Worm (Caenorhabditis elegans) whole organism, late embryonic: ENCODE data around the gene clec-6.
A peak's percentile ranks its signal among the peaks of the same experiment; 100 is the strongest.

ENCODE experiments used
- K02D7.2 ChIP-seq: sonication (generic microtip); optimal IDR thresholded peaks from 2 replicates; lab custom pipeline; 2017; ENCODE audit warnings: mild to moderate bottlenecking, missing genetic modification characterization, missing compliant biosample characterization
- K09A11.1 ChIP-seq: sonication (generic microtip); optimal IDR thresholded peaks from 2 replicates; lab custom pipeline; 2017; ENCODE audit warnings: antibody characterized with exemption, mild to moderate bottlenecking, missing genetic modification characterization, missing compliant biosample characterization; ENCODE audit not compliant: insufficient read depth
- T23F11.4 ChIP-seq: fragments of 200-800 bp; sonication (Bioruptor generic); optimal IDR thresholded peaks from 2 replicates; lab custom pipeline; 2018; ENCODE audit warnings: mild to moderate bottlenecking, missing genetic modification characterization, missing compliant biosample characterization
- Y22D7AL.16 ChIP-seq: sonication (generic microtip); optimal IDR thresholded peaks from 2 replicates; lab custom pipeline; 2016; ENCODE audit warnings: missing genetic modification characterization, missing compliant biosample characterization
- ama-1 ChIP-seq: fragments of 150-350 bp; optimal IDR thresholded peaks from 2 replicates; lab custom pipeline; 2014
- ceh-14 ChIP-seq: sonication (generic microtip); optimal IDR thresholded peaks from 2 replicates; lab custom pipeline; 2016; ENCODE audit warnings: missing genotype, missing genetic modification characterization, missing compliant biosample characterization
- ceh-18 ChIP-seq: sonication (generic microtip); optimal IDR thresholded peaks from 2 replicates; lab custom pipeline; 2016; ENCODE audit warnings: missing genetic modification characterization, missing compliant biosample characterization
- ceh-2 ChIP-seq: sonication (generic microtip); optimal IDR thresholded peaks from 2 replicates; lab custom pipeline; 2016; ENCODE audit warnings: missing genotype, missing genetic modification characterization, missing compliant biosample characterization
- ceh-22 ChIP-seq: sonication (generic microtip); optimal IDR thresholded peaks from 2 replicates; lab custom pipeline; 2017; ENCODE audit warnings: missing biosample characterization, missing genetic modification characterization
- ceh-24 ChIP-seq: sonication (generic microtip); optimal IDR thresholded peaks from 2 replicates; lab custom pipeline; 2016; ENCODE audit warnings: mild to moderate bottlenecking, missing genetic modification characterization, missing compliant biosample characterization
- ceh-30 ChIP-seq: fragments of 150-350 bp; optimal IDR thresholded peaks from 2 replicates; lab custom pipeline; 2014; ENCODE audit warnings: missing biosample characterization, missing genetic modification characterization
- ceh-34 ChIP-seq: sonication (generic microtip); optimal IDR thresholded peaks from 2 replicates; lab custom pipeline; 2016; ENCODE audit warnings: mild to moderate bottlenecking, missing genetic modification characterization, missing compliant biosample characterization
- ceh-48 ChIP-seq: sonication (generic microtip); optimal IDR thresholded peaks from 2 replicates; lab custom pipeline; 2016; ENCODE audit warnings: missing genetic modification characterization, inconsistent platforms, missing compliant biosample characterization
- ceh-6 ChIP-seq: fragments of 200-800 bp; sonication (Bioruptor generic); optimal IDR thresholded peaks from 2 replicates; lab custom pipeline; 2018; ENCODE audit warnings: mild to moderate bottlenecking, missing genetic modification characterization, missing compliant biosample characterization
- ceh-9 ChIP-seq: sonication (generic microtip); optimal IDR thresholded peaks from 2 replicates; lab custom pipeline; 2016; ENCODE audit warnings: mild to moderate bottlenecking, missing genetic modification characterization, inconsistent platforms, missing compliant biosample characterization
- dve-1 ChIP-seq: sonication (generic microtip); optimal IDR thresholded peaks from 2 replicates; lab custom pipeline; 2017; ENCODE audit warnings: antibody characterized with exemption, mild to moderate bottlenecking, missing genetic modification characterization, missing compliant biosample characterization
- ets-4 ChIP-seq: sonication (generic microtip); optimal IDR thresholded peaks from 2 replicates; lab custom pipeline; 2016; ENCODE audit warnings: missing genetic modification characterization, missing compliant biosample characterization
- eyg-1 ChIP-seq: sonication (generic microtip); optimal IDR thresholded peaks from 2 replicates; lab custom pipeline; 2016; ENCODE audit warnings: missing genotype, missing genetic modification characterization, missing compliant biosample characterization
- fkh-10 ChIP-seq: fragments of 150-350 bp; optimal IDR thresholded peaks from 2 replicates; lab custom pipeline; 2014; ENCODE audit warnings: missing biosample characterization, missing genetic modification reagents, missing genetic modification characterization
- fkh-6 ChIP-seq: sonication (generic microtip); optimal IDR thresholded peaks from 2 replicates; lab custom pipeline; 2016; ENCODE audit warnings: missing genetic modification characterization, missing compliant biosample characterization
- gmeb-2 ChIP-seq: sonication (generic microtip); optimal IDR thresholded peaks from 2 replicates; lab custom pipeline; 2016; ENCODE audit warnings: missing genetic modification characterization, inconsistent platforms, missing compliant biosample characterization
- hlh-13 ChIP-seq: fragments of 200-800 bp; sonication (Bioruptor generic); optimal IDR thresholded peaks from 2 replicates; lab custom pipeline; 2018; ENCODE audit warnings: mild to moderate bottlenecking, missing genetic modification characterization, missing compliant biosample characterization
- hlh-15 ChIP-seq: sonication (generic microtip); optimal IDR thresholded peaks from 2 replicates; lab custom pipeline; 2016; ENCODE audit warnings: missing genetic modification characterization, missing compliant biosample characterization
- hlh-6 ChIP-seq: sonication (generic microtip); optimal IDR thresholded peaks from 2 replicates; lab custom pipeline; 2016; ENCODE audit warnings: missing genotype, missing genetic modification characterization, missing compliant biosample characterization
- hlh-8 ChIP-seq: sonication (generic microtip); optimal IDR thresholded peaks from 2 replicates; lab custom pipeline; 2016; ENCODE audit warnings: missing genotype, missing genetic modification characterization, missing compliant biosample characterization
- lim-6 ChIP-seq: sonication (generic microtip); optimal IDR thresholded peaks from 2 replicates; lab custom pipeline; 2016; ENCODE audit warnings: missing genetic modification characterization, missing compliant biosample characterization
- lin-11 ChIP-seq: fragments of 200-800 bp; sonication (Bioruptor generic); optimal IDR thresholded peaks from 2 replicates; lab custom pipeline; 2018; ENCODE audit warnings: mild to moderate bottlenecking, missing genetic modification characterization, missing compliant biosample characterization
- madf-2 ChIP-seq: sonication (generic microtip); optimal IDR thresholded peaks from 2 replicates; lab custom pipeline; 2017; ENCODE audit warnings: missing genetic modification characterization, missing compliant biosample characterization
- mec-3 ChIP-seq: sonication (generic microtip); optimal IDR thresholded peaks from 2 replicates; lab custom pipeline; 2016; ENCODE audit warnings: borderline replicate concordance, missing genetic modification characterization, missing compliant biosample characterization
- nfya-1 ChIP-seq: sonication (generic microtip); optimal IDR thresholded peaks from 2 replicates; lab custom pipeline; 2017; ENCODE audit warnings: missing genetic modification characterization, mild to moderate bottlenecking, missing compliant biosample characterization, antibody characterized with exemption, moderate library complexity
- nhr-232 ChIP-seq: sonication (generic microtip); optimal IDR thresholded peaks from 2 replicates; lab custom pipeline; 2016; ENCODE audit warnings: missing genetic modification characterization, missing compliant biosample characterization
- npax-4 ChIP-seq: sonication (generic microtip); optimal IDR thresholded peaks from 2 replicates; lab custom pipeline; 2016; ENCODE audit warnings: missing genetic modification characterization, missing compliant biosample characterization
- pag-3 ChIP-seq: sonication (generic microtip); optimal IDR thresholded peaks from 2 replicates; lab custom pipeline; 2016; ENCODE audit warnings: missing compliant biosample characterization, missing genetic modification characterization, borderline replicate concordance
- pat-9 ChIP-seq: fragments of 200-800 bp; sonication (Bioruptor generic); optimal IDR thresholded peaks from 2 replicates; lab custom pipeline; 2018; ENCODE audit warnings: mild to moderate bottlenecking, missing genetic modification characterization, moderate library complexity, missing compliant biosample characterization
- pha-2 ChIP-seq: sonication (generic microtip); optimal IDR thresholded peaks from 2 replicates; lab custom pipeline; 2017; ENCODE audit warnings: mild to moderate bottlenecking, missing genetic modification characterization, missing compliant biosample characterization
- pha-4 ChIP-seq: fragments of 150-350 bp; optimal IDR thresholded peaks from 2 replicates; lab custom pipeline; 2018; ENCODE audit warnings: missing biosample characterization, missing genetic modification reagents, missing genetic modification characterization
- pqm-1 ChIP-seq: sonication (generic microtip); optimal IDR thresholded peaks from 2 replicates; lab custom pipeline; 2016; ENCODE audit warnings: missing genetic modification characterization, missing compliant biosample characterization
- ref-2 ChIP-seq: sonication (generic microtip); optimal IDR thresholded peaks from 2 replicates; lab custom pipeline; 2016; ENCODE audit warnings: missing genetic modification characterization, missing compliant biosample characterization
- sox-2 ChIP-seq: fragments of 200-800 bp; sonication (Bioruptor generic); IDR thresholded peaks from 2 replicates; pipeline ENCODE4 v1.3.6; 2022; ENCODE audit warnings: missing genetic modification reagents, missing genetic modification characterization, missing compliant biosample characterization
- sox-4 ChIP-seq: sonication (generic microtip); optimal IDR thresholded peaks from 2 replicates; lab custom pipeline; 2017; ENCODE audit warnings: mild to moderate bottlenecking, missing genetic modification characterization, inconsistent platforms, missing compliant biosample characterization
- syd-9 ChIP-seq: sonication (generic microtip); optimal IDR thresholded peaks from 2 replicates; lab custom pipeline; 2016; ENCODE audit warnings: mild to moderate bottlenecking, missing genetic modification characterization, moderate library complexity, missing compliant biosample characterization
- tbx-2 ChIP-seq: sonication (generic microtip); optimal IDR thresholded peaks from 2 replicates; lab custom pipeline; 2016; ENCODE audit warnings: missing genetic modification characterization, missing compliant biosample characterization
- ttx-3 ChIP-seq: sonication (generic microtip); optimal IDR thresholded peaks from 2 replicates; lab custom pipeline; 2016; ENCODE audit warnings: missing genetic modification reagents, missing genetic modification characterization, missing compliant biosample characterization
- unc-3 ChIP-seq, 2 experiments: fragments of 200-800 bp in 1 of 2; sonication (Bioruptor generic) in 1 of 2; sonication (generic microtip) in 1 of 2; conservative IDR thresholded peaks in 1 of 2; optimal IDR thresholded peaks in 1 of 2; 2 replicates each; pipeline versions ENCODE4 v1.3.6 to Lab custom; 2016 to 2022; ENCODE audit warnings: missing compliant biosample characterization in 2 of 2, missing genetic modification characterization in 2 of 2, missing genetic modification reagents in 1 of 2
- unc-42 ChIP-seq: sonication (generic microtip); optimal IDR thresholded peaks from 2 replicates; lab custom pipeline; 2016; ENCODE audit warnings: missing genotype, missing genetic modification characterization, missing compliant biosample characterization
- unc-55 ChIP-seq: sonication (generic microtip); optimal IDR thresholded peaks from 2 replicates; lab custom pipeline; 2017; ENCODE audit warnings: missing biosample characterization, missing genetic modification reagents, missing genetic modification characterization
- zip-5 ChIP-seq: sonication (generic microtip); optimal IDR thresholded peaks from 2 replicates; lab custom pipeline; 2016; ENCODE audit warnings: missing genetic modification characterization, missing compliant biosample characterization

The clec-6 gene

DNA sequence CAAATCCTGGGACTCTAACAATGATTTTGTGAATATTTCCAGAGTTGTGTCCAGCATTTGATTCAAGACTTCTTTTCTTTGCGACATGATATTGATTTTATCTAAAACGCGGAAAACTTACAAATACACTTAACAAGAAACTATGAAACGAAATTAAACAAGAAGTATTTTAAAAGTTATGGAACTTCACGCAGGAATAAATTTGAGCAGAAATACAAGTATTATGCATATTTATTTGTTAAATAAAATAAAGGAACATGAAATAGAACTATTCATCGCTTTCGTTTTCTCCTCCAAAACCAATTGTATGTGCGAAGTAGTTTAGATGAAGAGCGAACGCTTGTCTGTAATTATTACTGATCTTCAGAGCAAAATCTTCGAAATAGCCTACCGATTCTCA, 16.5 kb upstream of the clec-6 start, which contains the start of gene kbp-2:
kbp-2 (minus strand) TSS at position 101 of the 400 bp plus-strand sequence.
- no peak for TF ChIP-seq npax-4 (tag; lab: Kevin White, UChicago)
- no peak for TF ChIP-seq ttx-3 (tag; lab: Kevin White, UChicago)
- TF ChIP-seq lin-11 (tag; lab: Kevin White, UChicago): no peak
- TF ChIP-seq unc-42 (tag; lab: Kevin White, UChicago): no peak
- TF ChIP-seq ceh-18: no peak
- no peak for TF ChIP-seq zip-5 (tag; lab: Kevin White, UChicago)
- TF ChIP-seq ceh-9 (tag; lab: Kevin White, UChicago): no peak
- TF ChIP-seq madf-2 (tag; lab: Kevin White, UChicago): no peak

DNA sequence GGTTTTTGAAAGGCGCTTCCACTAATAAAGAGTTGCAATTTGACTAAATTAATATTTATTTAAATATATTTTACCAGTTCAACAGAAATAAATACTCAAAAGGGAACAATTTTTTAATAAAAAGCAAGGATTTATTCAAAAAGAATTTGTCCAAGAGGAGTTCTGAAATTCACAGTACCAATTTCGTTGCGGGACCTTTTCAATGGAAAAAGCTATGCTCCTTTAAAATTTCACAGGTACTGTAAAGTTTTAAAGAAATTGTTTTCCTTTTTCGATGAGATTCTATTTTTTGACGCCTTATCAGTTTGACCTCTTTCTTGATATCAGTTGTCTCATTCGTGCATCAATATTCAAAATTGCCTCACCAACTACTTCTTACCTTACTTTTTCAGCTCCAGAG, 13.0 kb upstream of the clec-6 start, which contains the start of gene tag-340:
tag-340 (plus strand) TSS at position 249 of the 400 bp plus-strand sequence.
- TF ChIP-seq pag-3 (tag; lab: Kevin White, UChicago): no peak
- TF ChIP-seq pqm-1 (tag; lab: Kevin White, UChicago): no peak
- no peak for TF ChIP-seq unc-42 (tag; lab: Kevin White, UChicago)
- TF ChIP-seq ceh-6: no peak
- no peak for TF ChIP-seq ttx-3 (tag; lab: Kevin White, UChicago)
- no peak for TF ChIP-seq ceh-34 (tag; lab: Kevin White, UChicago)
- no peak for TF ChIP-seq T23F11.4 (GFP tag; lab: Kevin White, UChicago)
- TF ChIP-seq madf-2 (tag; lab: Kevin White, UChicago): no peak
- TF ChIP-seq sox-2 (GFP tag; lab: Robert Waterston, UW): no peak
- TF ChIP-seq ceh-22 (tag; lab: Kevin White, UChicago): no peak

DNA sequence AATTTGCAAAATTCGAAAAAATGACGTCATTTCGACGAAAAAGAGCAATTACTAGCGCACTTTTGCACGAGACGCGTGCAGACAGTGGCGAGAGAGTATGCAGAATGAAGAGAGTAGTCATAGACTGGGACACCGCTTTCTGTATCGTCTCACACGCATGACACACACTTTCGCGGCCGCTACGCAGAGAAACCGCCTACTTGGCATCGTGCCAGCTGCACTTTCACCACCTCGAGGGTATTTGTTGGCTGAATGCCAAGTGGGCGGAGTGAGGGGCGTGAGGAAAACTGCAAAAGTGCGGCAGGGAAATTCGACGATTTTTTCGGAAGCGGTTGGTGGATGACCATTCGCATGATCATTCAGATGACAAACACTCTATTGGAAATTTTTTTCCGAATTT, 12.5 kb upstream of the clec-6 start:
- TF ChIP-seq ceh-14 (peak; percentile 88), ceh-24 (tag; lab: Kevin White, UChicago) (no peak), fkh-6 (tag; lab: Kevin White, UChicago) (peak; percentile 54), ceh-9 (tag; lab: Kevin White, UChicago) (no peak), ceh-2 (tag; lab: Kevin White, UChicago) (peak; percentile 70), ceh-48 (tag; lab: Kevin White, UChicago) (peak; percentile 23), unc-55 (GFP tag; lab: Kevin White, UChicago) (peak; percentile 94), eyg-1 (tag; lab: Kevin White, UChicago) (peak; percentile 25), unc-42 (tag; lab: Kevin White, UChicago) (peak; percentile 89), hlh-8 (peak; percentile 40), unc-3 (GFP tag; conservative IDR thresholded peaks at IDR 0.05; lab: Robert Waterston, UW) (0 out of 2 replicates have a peak, but pooled peaks have one; percentile 37), unc-3 (tag; optimal IDR thresholded peaks at IDR 0.05; lab: Kevin White, UChicago) (peak; percentile 85), nfya-1 (tag; lab: Kevin White, UChicago) (peak; percentile 97), lim-6 (peak; percentile 79), tbx-2 (tag; lab: Kevin White, UChicago) (peak; percentile 98), nhr-232 (no peak), pha-4 (tag; lab: Kevin White, UChicago) (no peak), ttx-3 (tag; lab: Kevin White, UChicago) (no peak), ama-1 (no peak), pat-9 (peak; percentile 46), hlh-13 (GFP tag; lab: Kevin White, UChicago) (no peak), dve-1 (tag; lab: Kevin White, UChicago) (peak; percentile 93), ceh-6 (peak; percentile 53), hlh-6 (tag; lab: Kevin White, UChicago) (peak; percentile 37), ets-4 (tag; lab: Kevin White, UChicago) (peak; percentile 99), pha-2 (tag; lab: Kevin White, UChicago) (peak; percentile 43), madf-2 (tag; lab: Kevin White, UChicago) (peak; percentile 63), ref-2 (tag; lab: Kevin White, UChicago) (peak; percentile 96), Y22D7AL.16 (tag; lab: Kevin White, UChicago) (no peak), hlh-15 (tag; lab: Kevin White, UChicago) (no peak), ceh-30 (peak; percentile 5), syd-9 (tag; lab: Kevin White, UChicago) (peak; percentile 70), sox-4 (tag; lab: Kevin White, UChicago) (no peak), mec-3 (tag; lab: Kevin White, UChicago) (no peak), K09A11.1 (tag; lab: Kevin White, UChicago) (peak; percentile 33), K02D7.2 (tag; lab: Kevin White, UChicago) (no peak), fkh-10 (GFP tag; lab: Kevin White, UChicago) (peak; percentile 72), gmeb-2 (peak; percentile 10)
